Worm (Caenorhabditis elegans): Measurements from ENCODE around the gene F59A6.10.

F59A6.10 gene

DNA sequence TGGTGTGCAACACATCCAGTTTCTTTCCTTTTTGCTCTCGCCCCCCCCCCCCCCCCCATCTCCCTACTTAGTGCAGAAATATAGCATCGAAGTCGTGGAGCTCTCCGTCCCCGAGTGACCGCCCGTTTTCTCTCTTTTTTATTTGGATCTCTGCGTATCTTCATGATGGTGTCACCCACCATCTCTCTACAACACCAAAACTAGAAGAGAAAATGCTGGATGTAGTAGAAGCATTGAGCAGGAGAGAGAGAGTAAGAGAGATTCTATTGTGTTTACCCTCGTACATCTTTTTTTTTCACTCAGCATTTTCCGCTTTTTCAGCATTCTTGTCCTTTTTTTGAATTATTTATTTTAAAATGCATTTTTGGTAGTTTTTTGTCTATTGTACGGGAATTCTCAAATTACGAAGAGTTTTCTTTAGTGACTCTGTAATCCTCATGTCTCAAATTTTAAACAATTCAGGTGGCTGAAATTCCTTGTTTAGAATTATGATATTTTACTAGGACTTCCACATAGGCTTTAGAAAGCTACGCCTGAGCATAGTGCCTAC, 38.7 kb downstream of the F59A6.10 start (continued):
- peak in 1 of 2 experiments; percentile 38 for TF ChIP-seq lsy-2 (tag; optimal IDR thresholded peaks at IDR 0.05)
- no peak for TF ChIP-seq unc-39 (tag; optimal IDR thresholded peaks at IDR 0.05)
- TF ChIP-seq daf-12 (tag; optimal IDR thresholded peaks at IDR 0.05), result no peak
- peak in 1 of 2 experiments; percentile 85 for TF ChIP-seq unc-62 (GFP tag; optimal IDR thresholded peaks at IDR 0.05 in 1 of 2)
- no peak for TF ChIP-seq unc-62 (tag; optimal IDR thresholded peaks at IDR 0.05)
- TF ChIP-seq nhr-48 (tag; optimal IDR thresholded peaks at IDR 0.05), result no peak
- TF ChIP-seq fkh-10 (GFP tag; optimal IDR thresholded peaks at IDR 0.05), result peak; percentile 9

DNA sequence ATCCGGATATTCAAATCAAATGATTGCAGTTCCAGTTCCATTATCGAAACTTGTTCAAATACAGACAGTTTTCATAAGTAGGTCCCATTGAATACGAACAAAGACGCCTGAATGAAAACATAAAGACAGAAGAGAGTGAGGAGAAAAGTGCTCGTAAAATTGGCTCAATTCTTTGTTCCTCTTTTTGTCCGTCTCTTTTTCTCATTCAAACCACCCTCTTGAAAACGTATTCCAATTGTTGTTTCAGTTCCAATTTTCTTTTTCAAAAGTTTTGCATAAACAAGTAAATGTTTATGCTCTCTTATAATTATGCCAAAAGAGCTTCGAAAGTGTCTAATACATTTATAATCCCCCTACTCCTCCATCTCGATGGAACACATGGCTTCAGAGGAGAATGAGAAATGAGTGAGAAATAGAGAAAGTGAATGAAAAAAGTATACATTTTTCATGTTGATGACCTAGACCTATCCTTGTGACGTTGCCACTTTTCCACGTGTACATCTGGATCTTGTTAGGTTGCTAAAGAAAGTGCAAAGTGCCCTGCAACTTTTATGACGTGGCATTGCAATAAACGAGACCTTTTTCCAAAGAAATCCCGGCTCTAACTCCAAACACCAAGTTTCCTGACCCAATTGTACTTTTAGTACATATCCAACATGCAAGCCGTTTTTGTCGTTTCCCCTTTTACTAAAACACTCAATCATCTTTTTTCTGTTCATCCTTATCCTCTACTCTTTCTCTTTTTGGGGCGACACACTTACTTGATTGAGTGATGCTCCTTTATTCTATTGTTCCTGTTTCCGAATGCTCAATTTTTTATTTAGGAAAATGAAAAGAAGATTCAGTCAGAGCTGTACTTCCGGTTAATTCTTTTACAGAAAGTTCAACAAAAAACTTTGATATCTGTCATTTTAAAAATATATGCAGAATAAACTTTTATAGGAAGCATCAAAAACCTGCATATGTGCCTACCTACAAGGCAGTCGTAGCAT, 42.7 kb downstream of the F59A6.10 start:
- no peak for TF ChIP-seq T26A8.4 (GFP tag; IDR thresholded peaks at IDR 0.05)
- TF ChIP-seq attf-4 (tag; optimal IDR thresholded peaks at IDR 0.05), result no peak
- TF ChIP-seq cey-2 (tag; optimal IDR thresholded peaks at IDR 0.05; ENCODE audit: borderline replicate concordance, insufficient read depth), result no peak
- TF ChIP-seq ztf-11 (tag; optimal IDR thresholded peaks at IDR 0.05), result no peak
- TF ChIP-seq T20F7.1 (GFP tag; optimal IDR thresholded peaks at IDR 0.05), result no peak
- no peak for TF ChIP-seq set-16 (GFP tag; IDR thresholded peaks at IDR 0.05)
- TF ChIP-seq lim-7 (GFP tag; IDR thresholded peaks at IDR 0.05), result no peak
- TF ChIP-seq spr-1 (tag; optimal IDR thresholded peaks at IDR 0.05), result no peak
- TF ChIP-seq nhr-48 (tag; optimal IDR thresholded peaks at IDR 0.05), result no peak
- peak in 1 of 2 experiments; percentile 81 for TF ChIP-seq unc-62 (GFP tag; optimal IDR thresholded peaks at IDR 0.05 in 1 of 2)
- no peak for TF ChIP-seq unc-62 (tag; optimal IDR thresholded peaks at IDR 0.05)
- peak in 1 of 2 experiments; percentile 18 for TF ChIP-seq mdl-1 (tag; optimal IDR thresholded peaks at IDR 0.05)
- TF ChIP-seq ces-1 (GFP tag; optimal IDR thresholded peaks at IDR 0.05), result peak; percentile 57
- TF ChIP-seq fkh-10 (GFP tag; optimal IDR thresholded peaks at IDR 0.05), result peak; percentile 77
- peak; percentile 51 for TF ChIP-seq hlh-30 (tag; optimal IDR thresholded peaks at IDR 0.05; ENCODE audit: insufficient read depth)
- no peak for TF ChIP-seq Y48G9A.11 (GFP tag; IDR thresholded peaks at IDR 0.05)
- TF ChIP-seq lin-38 (GFP tag; IDR thresholded peaks at IDR 0.05), result no peak
- TF ChIP-seq lsy-2 (tag; optimal IDR thresholded peaks at IDR 0.05), result peak in 1 of 2 experiments; percentile 22
- TF ChIP-seq ceh-32 (tag; optimal IDR thresholded peaks at IDR 0.05; ENCODE audit: poor library complexity), result no peak
- TF ChIP-seq skn-1 (tag; optimal IDR thresholded peaks at IDR 0.05), result no peak
- no peak for TF ChIP-seq mep-1 (tag; optimal IDR thresholded peaks at IDR 0.05)
- TF ChIP-seq daf-19 (GFP tag; conservative IDR thresholded peaks at IDR 0.05), result no peak
- TF ChIP-seq egl-27 (tag; optimal IDR thresholded peaks at IDR 0.05), result no peak
- no peak for TF ChIP-seq zip-11 (GFP tag; IDR thresholded peaks at IDR 0.05)
- no peak for TF ChIP-seq arid-1 (GFP tag; conservative IDR thresholded peaks at IDR 0.05)
- no peak for TF ChIP-seq nhr-111 (GFP tag; optimal IDR thresholded peaks at IDR 0.05)
- no peak for TF ChIP-seq jun-1 (tag; optimal IDR thresholded peaks at IDR 0.05)
- TF ChIP-seq lin-1 (GFP tag; IDR thresholded peaks at IDR 0.05), result no peak

DNA sequence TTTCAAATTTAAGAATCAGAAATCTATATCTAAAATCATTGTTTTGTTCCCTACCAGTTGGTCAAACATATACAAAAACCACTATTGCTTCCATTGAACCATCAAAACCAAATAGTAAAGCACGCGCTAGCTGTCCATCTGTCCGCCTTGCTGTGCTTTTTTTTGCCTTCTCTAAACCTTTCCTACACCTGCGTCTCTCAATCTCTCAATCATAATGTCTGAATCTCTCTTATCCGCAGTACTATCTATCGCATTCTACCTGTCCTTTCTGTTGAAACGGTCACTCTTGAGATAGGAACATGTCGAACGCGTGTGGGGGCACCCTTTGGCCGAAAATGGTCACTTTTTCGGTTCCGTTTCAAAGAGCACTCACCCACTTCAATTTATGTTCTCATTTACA, 43.5 kb downstream of the F59A6.10 start:
- no peak for TF ChIP-seq fos-1 (tag; optimal IDR thresholded peaks at IDR 0.05)
- peak; percentile 33 for TF ChIP-seq nhr-25 (tag; optimal IDR thresholded peaks at IDR 0.05; ENCODE audit: borderline replicate concordance, insufficient read depth)
- TF ChIP-seq unc-62 (GFP tag; optimal IDR thresholded peaks at IDR 0.05 in 1 of 2), result no peak
- no peak for TF ChIP-seq unc-62 (tag; optimal IDR thresholded peaks at IDR 0.05)
- TF ChIP-seq hlh-11 (tag; optimal IDR thresholded peaks at IDR 0.05), result peak; percentile 64
- TF ChIP-seq arid-1 (GFP tag; conservative IDR thresholded peaks at IDR 0.05), result no peak
- no peak for TF ChIP-seq Y48G9A.11 (GFP tag; IDR thresholded peaks at IDR 0.05)
- peak; percentile 2 for TF ChIP-seq dve-1 (tag; optimal IDR thresholded peaks at IDR 0.05; ENCODE audit: insufficient read depth)
- TF ChIP-seq nhr-28 (tag; optimal IDR thresholded peaks at IDR 0.05), result peak; percentile 54
- TF ChIP-seq dmd-6 (GFP tag; IDR thresholded peaks at IDR 0.05), result peak; percentile 14; the same call in 1 of the 2 replicates
- TF ChIP-seq pha-4 (GFP tag; IDR thresholded peaks at IDR 0.05), result no peak
- TF ChIP-seq pha-4 (tag; optimal IDR thresholded peaks at IDR 0.05), result no peak
- TF ChIP-seq mdl-1 (tag; optimal IDR thresholded peaks at IDR 0.05), result peak; percentile 34 to 63
- TF ChIP-seq nhr-6 (tag; optimal IDR thresholded peaks at IDR 0.05), result peak; percentile 74
- TF ChIP-seq hlh-30 (tag; optimal IDR thresholded peaks at IDR 0.05; ENCODE audit: insufficient read depth), result peak; percentile 65
- TF ChIP-seq lsy-2 (tag; optimal IDR thresholded peaks at IDR 0.05), result peak in 1 of 2 experiments; percentile 40
- no peak for TF ChIP-seq unc-39 (tag; optimal IDR thresholded peaks at IDR 0.05)
- no peak for TF ChIP-seq nhr-102 (tag; optimal IDR thresholded peaks at IDR 0.05)
- TF ChIP-seq dmd-8 (GFP tag; IDR thresholded peaks at IDR 0.05), result no peak
- peak; percentile 4 for TF ChIP-seq mes-2 (tag; optimal IDR thresholded peaks at IDR 0.05; ENCODE audit: poor library complexity, severe bottlenecking)
- no peak for TF ChIP-seq fkh-10 (GFP tag; optimal IDR thresholded peaks at IDR 0.05)
- no peak for TF ChIP-seq madf-9 (GFP tag; conservative IDR thresholded peaks at IDR 0.05)
- TF ChIP-seq aha-1 (tag), result peak; percentile 70
